Worm (Caenorhabditis elegans) whole organism, L4 larva: ENCODE results near the gene ncam-1.

Source experiments
- D1046.2 ChIP-seq: fragments of 200-800 bp; sonication (Bioruptor generic); IDR thresholded peaks from 2 replicates; pipeline ENCODE4 v1.3.6; 2022; ENCODE audit warnings: missing genetic modification characterization, missing compliant biosample characterization
- F49E8.2 ChIP-seq: sonication (generic microtip); optimal IDR thresholded peaks from 2 replicates; lab custom pipeline; 2016; ENCODE audit warnings: missing compliant biosample characterization, mild to moderate bottlenecking, missing genetic modification characterization, borderline replicate concordance
- T26A8.4 ChIP-seq: fragments of 200-800 bp; sonication (Bioruptor generic); IDR thresholded peaks from 2 replicates; pipeline ENCODE4 v1.3.6; 2022; ENCODE audit warnings: missing genetic modification characterization, missing compliant biosample characterization
- Y48G9A.11 ChIP-seq: fragments of 200-800 bp; sonication (Bioruptor generic); IDR thresholded peaks from 2 replicates; pipeline ENCODE4 v1.3.6; 2022; ENCODE audit warnings: missing genetic modification reagents, missing genetic modification characterization, missing compliant biosample characterization
- Y5F2A.4 ChIP-seq: fragments of 200-800 bp; sonication (Bioruptor generic); optimal IDR thresholded peaks from 2 replicates; lab custom pipeline; 2018; ENCODE audit warnings: mild to moderate bottlenecking, missing genetic modification characterization, missing compliant biosample characterization
- aha-1 ChIP-seq: fragments of 150-350 bp; peaks from one replicate; lab custom pipeline; 2014; ENCODE audit warnings: missing biosample characterization, missing genetic modification characterization
- arid-1 ChIP-seq: fragments of 200-800 bp; sonication (Bioruptor generic); conservative IDR thresholded peaks from 2 replicates; pipeline ENCODE4 v1.3.6; 2022; ENCODE audit warnings: missing genetic modification reagents, missing genetic modification characterization, missing compliant biosample characterization
- attf-4 ChIP-seq: sonication (generic microtip); optimal IDR thresholded peaks from 3 replicates; lab custom pipeline; 2017; ENCODE audit warnings: missing biosample characterization, missing genetic modification characterization
- ceh-44 ChIP-seq: fragments of 200-800 bp; sonication (Bioruptor generic); IDR thresholded peaks from 2 replicates; pipeline ENCODE4 v1.3.6; 2022; ENCODE audit warnings: missing genetic modification reagents, missing genetic modification characterization, missing compliant biosample characterization
- ceh-62 ChIP-seq: sonication (generic microtip); optimal IDR thresholded peaks from 2 replicates; lab custom pipeline; 2017; ENCODE audit warnings: missing biosample characterization, missing genetic modification characterization
- ceh-82 ChIP-seq: sonication (generic microtip); optimal IDR thresholded peaks from 2 replicates; lab custom pipeline; 2017; ENCODE audit warnings: missing biosample characterization, missing genetic modification characterization
- ces-1 ChIP-seq: fragments of 150-350 bp; sonication (generic microtip); optimal IDR thresholded peaks from 4 replicates; lab custom pipeline; 2014; ENCODE audit warnings: missing biosample characterization, missing genetic modification reagents, missing genetic modification characterization
- daf-12 ChIP-seq: fragments of 150-350 bp; optimal IDR thresholded peaks from 2 replicates; lab custom pipeline; 2014; ENCODE audit warnings: missing biosample characterization, missing genetic modification reagents, missing genetic modification characterization
- daf-16 ChIP-seq, 3 experiments: sonication (generic microtip); optimal IDR thresholded peaks; 2 replicates each; lab custom pipeline; 2016 to 2017; ENCODE audit warnings: missing genetic modification characterization in 3 of 3, missing genetic modification reagents in 3 of 3, mild to moderate bottlenecking in 2 of 3, missing compliant biosample characterization in 2 of 3, missing biosample characterization in 1 of 3, moderate library complexity in 1 of 3
- daf-19 ChIP-seq: fragments of 200-800 bp; sonication (Bioruptor generic); conservative IDR thresholded peaks from 2 replicates; pipeline ENCODE4 v1.3.6; 2022; ENCODE audit warnings: missing genetic modification characterization, missing compliant biosample characterization
- dmd-6 ChIP-seq: fragments of 200-800 bp; sonication (Bioruptor generic); IDR thresholded peaks from 2 replicates; pipeline ENCODE4 v1.3.6; 2022; ENCODE audit warnings: missing genetic modification reagents, missing genetic modification characterization, missing compliant biosample characterization
- dmd-8 ChIP-seq: fragments of 200-800 bp; sonication (Bioruptor generic); IDR thresholded peaks from 2 replicates; pipeline ENCODE4 v1.3.6; 2022; ENCODE audit warnings: missing genetic modification characterization, missing compliant biosample characterization
- dpl-1 ChIP-seq: fragments of 150-350 bp; optimal IDR thresholded peaks from 2 replicates; lab custom pipeline; 2014; ENCODE audit warnings: missing biosample characterization, missing genetic modification reagents, missing genetic modification characterization
- duxl-1 ChIP-seq: sonication (generic microtip); optimal IDR thresholded peaks from 2 replicates; lab custom pipeline; 2016; ENCODE audit warnings: mild to moderate bottlenecking, missing genetic modification characterization, moderate library complexity, missing compliant biosample characterization; ENCODE audit not compliant: poor library complexity
- dve-1 ChIP-seq: sonication (generic microtip); optimal IDR thresholded peaks from 2 replicates; lab custom pipeline; 2017; ENCODE audit warnings: antibody characterized with exemption, mild to moderate bottlenecking, missing genetic modification characterization, missing compliant biosample characterization; ENCODE audit not compliant: insufficient read depth
- hif-1 ChIP-seq, 2 experiments: sonication (generic microtip); optimal IDR thresholded peaks; 2 replicates each; lab custom pipeline; 2016 to 2017; ENCODE audit warnings: missing compliant biosample characterization in 2 of 2, missing genetic modification characterization in 2 of 2, missing genetic modification reagents in 2 of 2, missing genotype in 2 of 2, mild to moderate bottlenecking in 1 of 2
- hlh-11 ChIP-seq: fragments of 200-800 bp; sonication (Bioruptor generic); optimal IDR thresholded peaks from 2 replicates; lab custom pipeline; 2018; ENCODE audit warnings: mild to moderate bottlenecking, missing genetic modification characterization, missing compliant biosample characterization
- hlh-30 ChIP-seq: sonication (generic microtip); optimal IDR thresholded peaks from 2 replicates; lab custom pipeline; 2017; ENCODE audit warnings: antibody characterized with exemption, mild to moderate bottlenecking, missing genetic modification characterization, missing compliant biosample characterization; ENCODE audit not compliant: insufficient read depth
- lim-7 ChIP-seq: fragments of 200-800 bp; sonication (Bioruptor generic); IDR thresholded peaks from 2 replicates; pipeline ENCODE4 v1.3.6; 2022; ENCODE audit warnings: missing genetic modification characterization, missing compliant biosample characterization
- lin-13 ChIP-seq: fragments of 150-350 bp; optimal IDR thresholded peaks from 2 replicates; lab custom pipeline; 2014; ENCODE audit warnings: missing biosample characterization, missing genetic modification reagents, missing genetic modification characterization
- lsy-2 ChIP-seq, 2 experiments: fragments of 150-350 bp in 1 of 2; sonication (generic microtip) in 1 of 2; optimal IDR thresholded peaks; 2 replicates each; lab custom pipeline; 2014 to 2017; ENCODE audit warnings: missing biosample characterization in 2 of 2, missing genetic modification characterization in 2 of 2
- mep-1 ChIP-seq: fragments of 150-350 bp; sonication (generic microtip); optimal IDR thresholded peaks from 3 replicates; lab custom pipeline; 2014; ENCODE audit warnings: missing biosample characterization, missing genetic modification characterization
- mxl-2 ChIP-seq: fragments of 200-800 bp; sonication (Bioruptor generic); conservative IDR thresholded peaks from 2 replicates; pipeline ENCODE4 v1.3.6; 2022; ENCODE audit warnings: missing genetic modification reagents, missing genetic modification characterization, missing compliant biosample characterization
- nhr-11 ChIP-seq: fragments of 150-350 bp; optimal IDR thresholded peaks from 2 replicates; lab custom pipeline; 2014; ENCODE audit warnings: missing biosample characterization, missing genetic modification characterization
- nhr-111 ChIP-seq: fragments of 200-800 bp; sonication (Bioruptor generic); optimal IDR thresholded peaks from 2 replicates; lab custom pipeline; 2018; ENCODE audit warnings: mild to moderate bottlenecking, missing genetic modification characterization, missing compliant biosample characterization
- nhr-25 ChIP-seq: sonication (generic microtip); optimal IDR thresholded peaks from 2 replicates; lab custom pipeline; 2017; ENCODE audit warnings: missing genetic modification characterization, mild to moderate bottlenecking, missing compliant biosample characterization, antibody characterized with exemption, moderate library complexity, borderline replicate concordance; ENCODE audit not compliant: insufficient read depth
- nhr-28 ChIP-seq: fragments of 150-350 bp; optimal IDR thresholded peaks from 2 replicates; lab custom pipeline; 2014; ENCODE audit warnings: missing biosample characterization, missing genetic modification characterization
- nhr-41 ChIP-seq: fragments of 200-800 bp; sonication (Bioruptor generic); IDR thresholded peaks from 2 replicates; pipeline ENCODE4 v1.3.6; 2022; ENCODE audit warnings: missing genetic modification reagents, missing genetic modification characterization, missing compliant biosample characterization
- nhr-48 ChIP-seq: sonication (generic microtip); optimal IDR thresholded peaks from 2 replicates; lab custom pipeline; 2016; ENCODE audit warnings: mild to moderate bottlenecking, missing genetic modification characterization, missing compliant biosample characterization
- php-3 ChIP-seq: fragments of 200-800 bp; sonication (Bioruptor generic); IDR thresholded peaks from 2 replicates; pipeline ENCODE4 v1.3.6; 2022; ENCODE audit warnings: missing genetic modification reagents, missing genetic modification characterization, missing compliant biosample characterization
- pqm-1 ChIP-seq: sonication (generic microtip); optimal IDR thresholded peaks from 2 replicates; lab custom pipeline; 2017; ENCODE audit warnings: missing biosample characterization, missing genetic modification characterization
- rbr-2 ChIP-seq: sonication (generic microtip); optimal IDR thresholded peaks from 2 replicates; lab custom pipeline; 2016; ENCODE audit warnings: missing genotype, missing genetic modification characterization, missing compliant biosample characterization
- sdz-12 ChIP-seq: fragments of 200-800 bp; sonication (Bioruptor generic); optimal IDR thresholded peaks from 2 replicates; lab custom pipeline; 2018; ENCODE audit warnings: mild to moderate bottlenecking, missing genetic modification characterization, missing compliant biosample characterization
- set-16 ChIP-seq: fragments of 200-800 bp; sonication (Bioruptor generic); IDR thresholded peaks from 2 replicates; pipeline ENCODE4 v1.3.6; 2022; ENCODE audit warnings: missing genetic modification reagents, missing genetic modification characterization, missing compliant biosample characterization
- skn-1 ChIP-seq: fragments of 150-350 bp; optimal IDR thresholded peaks from 2 replicates; lab custom pipeline; 2014; ENCODE audit warnings: missing biosample characterization, missing genetic modification characterization
- tag-97 ChIP-seq: fragments of 200-800 bp; sonication (Bioruptor generic); IDR thresholded peaks from 2 replicates; pipeline ENCODE4 v1.3.6; 2022; ENCODE audit warnings: missing genetic modification characterization, missing compliant biosample characterization
- unc-39 ChIP-seq: sonication (generic microtip); optimal IDR thresholded peaks from 2 replicates; lab custom pipeline; 2017; ENCODE audit warnings: missing biosample characterization, missing genetic modification characterization
- vab-7 ChIP-seq: fragments of 200-800 bp; sonication (Bioruptor generic); IDR thresholded peaks from 2 replicates; pipeline ENCODE4 v1.3.6; 2022; ENCODE audit warnings: missing genetic modification reagents, missing genetic modification characterization, missing compliant biosample characterization
- zfp-2 ChIP-seq: sonication (generic microtip); optimal IDR thresholded peaks from 2 replicates; lab custom pipeline; 2016; ENCODE audit warnings: mild to moderate bottlenecking, missing genetic modification characterization, missing compliant biosample characterization
- ztf-11 ChIP-seq: fragments of 150-350 bp; optimal IDR thresholded peaks from 2 replicates; lab custom pipeline; 2014; ENCODE audit warnings: missing biosample characterization, missing genetic modification characterization
- ztf-7 ChIP-seq: fragments of 150-350 bp; optimal IDR thresholded peaks from 2 replicates; lab custom pipeline; 2014; ENCODE audit warnings: missing biosample characterization, missing genetic modification characterization

Gene ncam-1

DNA sequence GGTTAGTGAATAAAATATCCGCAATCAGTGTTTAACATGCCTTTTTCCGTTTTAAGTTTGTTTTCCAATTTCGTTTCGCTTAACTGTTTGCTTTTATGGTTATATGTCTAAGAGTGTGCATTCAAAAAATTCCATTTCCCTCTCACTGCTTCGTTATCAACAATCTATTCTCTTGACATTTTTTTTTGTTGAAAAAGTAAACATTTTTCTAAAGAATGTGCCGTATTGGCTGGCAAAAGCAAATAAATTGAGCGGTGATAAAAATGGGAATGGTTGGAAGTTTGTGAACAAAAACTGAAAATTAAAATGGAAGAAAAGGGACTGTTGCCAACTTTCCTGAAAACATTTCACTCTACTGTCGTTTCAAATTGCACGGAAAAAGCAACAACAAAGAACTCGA is 40.1 kb upstream of the ncam-1 start (continued):
- no peak for TF ChIP-seq duxl-1 (tag; lab: Kevin White, UChicago)
- TF ChIP-seq sdz-12, result no peak
- TF ChIP-seq lin-13 (GFP tag; lab: Kevin White, UChicago), result no peak
- TF ChIP-seq ces-1 (GFP tag; lab: Kevin White, UChicago), result no peak
- no peak for TF ChIP-seq set-16 (GFP tag; lab: Robert Waterston, UW)
- peak; percentile 36 for TF ChIP-seq mep-1 (tag; lab: Kevin White, UChicago)
- no peak for TF ChIP-seq unc-39 (tag; lab: Kevin White, UChicago)
- no peak for TF ChIP-seq dpl-1
- no peak for TF ChIP-seq F49E8.2
- peak; percentile 35 for TF ChIP-seq hlh-11
- no peak for TF ChIP-seq zfp-2 (tag; lab: Kevin White, UChicago)
- TF ChIP-seq arid-1 (GFP tag; lab: Robert Waterston, UW), result no peak
- TF ChIP-seq dmd-8 (GFP tag; lab: Robert Waterston, UW), result no peak
- peak; percentile 52; the same call in 1 of the 2 replicates for TF ChIP-seq php-3 (GFP tag; lab: Robert Waterston, UW)
- TF ChIP-seq aha-1 (tag; lab: Kevin White, UChicago), result peak; percentile 19
- peak; percentile 77 for TF ChIP-seq dve-1 (tag; lab: Kevin White, UChicago)

DNA sequence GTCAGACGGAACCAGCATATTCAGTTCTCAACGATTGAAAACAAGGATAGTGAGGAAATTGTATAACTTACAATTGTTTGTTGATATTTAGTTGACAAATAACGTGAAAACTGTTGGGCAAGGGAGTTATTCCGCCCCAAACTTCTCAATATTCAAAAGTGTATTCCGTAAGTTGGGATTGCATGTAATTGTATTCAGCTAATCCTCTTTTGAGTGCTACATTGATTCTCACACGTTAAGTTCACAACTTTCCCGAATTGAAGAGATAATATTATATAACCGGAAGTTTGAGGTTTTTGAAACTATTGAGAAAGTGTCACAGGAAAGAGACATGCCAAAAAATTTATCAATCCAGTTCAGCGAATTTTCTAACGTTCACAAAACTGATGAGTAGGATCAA is 36.9 kb upstream of the ncam-1 start, which contains the start of gene ifc-2:
TSS of gene ifc-2 (minus strand) at position 101 of the 400 bp plus-strand sequence.
- no peak for TF ChIP-seq T26A8.4 (GFP tag; lab: Robert Waterston, UW)
- TF ChIP-seq ceh-82, result no peak
- TF ChIP-seq php-3 (GFP tag; lab: Robert Waterston, UW), result no peak
- no peak for TF ChIP-seq nhr-111

DNA sequence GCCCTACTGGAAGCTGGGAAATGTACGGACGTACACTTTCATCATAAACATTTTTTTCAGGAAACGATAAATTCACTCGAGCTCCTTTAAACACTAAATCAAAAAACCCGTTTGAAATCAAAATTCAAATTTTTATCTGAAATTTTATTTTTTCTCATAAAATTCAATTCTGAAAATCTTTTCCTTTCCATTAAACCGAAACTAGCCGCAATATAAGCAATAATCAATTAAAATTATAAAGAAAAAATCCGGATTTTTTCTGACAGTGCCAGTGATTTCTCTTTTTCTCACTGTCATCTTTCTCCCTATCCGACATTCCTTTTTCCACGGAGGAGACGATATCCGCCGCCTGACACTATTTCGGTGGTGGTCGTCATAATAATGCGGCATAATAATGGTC is 35.8 kb upstream of the ncam-1 start, which contains the start of gene lpr-7:
TSS of gene lpr-7 (plus strand) at position 301 of the 400 bp plus-strand sequence.
- TF ChIP-seq D1046.2 (GFP tag; lab: Robert Waterston, UW), result no peak
- TF ChIP-seq dpl-1, result no peak
- TF ChIP-seq mxl-2 (GFP tag; lab: Robert Waterston, UW), result no peak
- no peak for TF ChIP-seq skn-1 (tag; lab: Kevin White, UChicago)
- no peak for TF ChIP-seq nhr-28 (tag; lab: Kevin White, UChicago)
- TF ChIP-seq vab-7, result no peak
- no peak for TF ChIP-seq hlh-11
- TF ChIP-seq nhr-48 (tag; lab: Kevin White, UChicago), result no peak
- TF ChIP-seq, all 104 proteins: peak for 0

DNA sequence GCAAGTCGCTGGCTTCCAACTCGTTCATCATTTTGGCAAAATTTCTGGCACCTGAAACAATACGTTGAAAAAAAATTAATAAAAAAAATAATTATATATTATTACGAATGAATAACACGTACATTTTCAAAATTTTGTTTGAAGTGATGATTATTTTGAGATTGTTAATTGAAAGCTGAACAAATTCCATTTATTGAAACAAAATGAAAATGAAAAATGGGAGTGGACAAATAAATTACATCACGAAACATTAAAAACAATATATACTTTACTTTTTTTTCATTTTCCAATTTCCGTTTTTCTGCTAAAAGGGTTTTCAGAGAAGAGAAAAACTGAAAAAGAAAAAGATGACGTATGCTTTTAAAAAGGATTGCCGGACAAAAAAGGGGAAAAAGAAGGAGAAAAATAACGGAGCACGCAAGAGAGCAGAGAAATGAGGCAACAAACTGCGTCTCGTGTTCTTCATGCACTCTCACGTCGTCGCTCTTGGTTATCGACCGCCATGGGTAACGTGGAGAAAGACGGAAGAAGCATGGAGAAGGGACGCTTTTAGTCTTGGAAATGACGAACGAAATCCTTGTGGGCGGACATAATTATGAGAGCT is 29.9 kb upstream of the ncam-1 start, which contains the start of gene rund-1:
TSS of gene rund-1 (minus strand) at position 51 of the 604 bp plus-strand sequence.
- TF ChIP-seq tag-97 (GFP tag; lab: Robert Waterston, UW) (no peak), attf-4 (tag; lab: Kevin White, UChicago) (no peak), ztf-11 (tag; lab: Kevin White, UChicago) (no peak), daf-12 (tag; lab: Kevin White, UChicago) (no peak), nhr-25 (tag; lab: Kevin White, UChicago) (no peak), ceh-62 (no peak), nhr-11 (tag; lab: Kevin White, UChicago) (peak; percentile 73), Y48G9A.11 (GFP tag; lab: Robert Waterston, UW) (no peak), lin-13 (GFP tag; lab: Kevin White, UChicago) (no peak), ceh-44 (GFP tag; lab: Robert Waterston, UW) (no peak), hlh-30 (tag; lab: Kevin White, UChicago) (peak; percentile 68), daf-19 (GFP tag; lab: Robert Waterston, UW) (no peak), lim-7 (no peak), daf-16 (GFP tag; optimal IDR thresholded peaks at IDR 0.05; lab: Kevin White, UChicago) (no peak), daf-16 (tag; optimal IDR thresholded peaks at IDR 0.05; lab: Kevin White, UChicago) (peak; percentile 44), pqm-1 (no peak), dmd-6 (peak; percentile 48), rbr-2 (tag; lab: Kevin White, UChicago) (peak; percentile 53), Y5F2A.4 (no peak), nhr-41 (GFP tag; lab: Robert Waterston, UW) (no peak), T26A8.4 (GFP tag; lab: Robert Waterston, UW) (no peak), hif-1 (tag; optimal IDR thresholded peaks at IDR 0.05; lab: Kevin White, UChicago) (peak in 1 of 2 experiments; percentile 39), ztf-7 (no peak), lsy-2 (tag; optimal IDR thresholded peaks at IDR 0.05; lab: Kevin White, UChicago) (peak in 1 of 2 experiments; percentile 57)
